Fruit fly (Drosophila melanogaster) whole organism, embryonic: ENCODE data around the gene mRpL13.
A peak's percentile ranks its signal among the peaks of the same experiment; 100 is the strongest.

Experiments used
- Bdp1 ChIP-seq: fragments of 200-800 bp; sonication (Bioruptor generic); optimal IDR thresholded peaks from 3 replicates; lab custom pipeline; 2016; ENCODE audit warnings: missing biosample characterization, missing genetic modification characterization
- Bgb ChIP-seq: fragments of 200-800 bp; sonication (Bioruptor generic); IDR thresholded peaks from 2 replicates; pipeline ENCODE4 v1.3.6; 2022; ENCODE audit warnings: missing biosample characterization, missing genetic modification characterization; ENCODE audit not compliant: partially characterized antibody
- CG10147 ChIP-seq: fragments of 200-800 bp; sonication (Bioruptor generic); optimal IDR thresholded peaks from 2 replicates; lab custom pipeline; 2019; ENCODE audit warnings: missing biosample characterization, mild to moderate bottlenecking, missing genetic modification characterization, moderate library complexity
- CG10209 ChIP-seq: fragments of 200-800 bp; sonication (Bioruptor generic); optimal IDR thresholded peaks from 3 replicates; lab custom pipeline; 2017; ENCODE audit warnings: missing biosample characterization, mild to moderate bottlenecking, missing genetic modification characterization, missing genetic modification reagents
- CG11085 ChIP-seq: fragments of 200-800 bp; sonication (Bioruptor generic); IDR thresholded peaks from 2 replicates; pipeline ENCODE4 v1.3.6; 2022; ENCODE audit warnings: missing biosample characterization, missing genetic modification characterization
- CG11247 ChIP-seq: fragments of 200-800 bp; sonication (Bioruptor generic); IDR thresholded peaks from 2 replicates; pipeline ENCODE4 v1.3.6; 2022; ENCODE audit warnings: missing biosample characterization, missing genetic modification characterization
- CG12236 ChIP-seq: fragments of 200-800 bp; sonication (Bioruptor generic); optimal IDR thresholded peaks from 2 replicates; lab custom pipeline; 2016; ENCODE audit warnings: missing biosample characterization, missing genetic modification characterization
- CG1603 ChIP-seq: fragments of 200-800 bp; sonication (Bioruptor generic); optimal IDR thresholded peaks from 2 replicates; lab custom pipeline; 2019; ENCODE audit warnings: missing biosample characterization, mild to moderate bottlenecking, missing genetic modification characterization, moderate library complexity
- CG18011 ChIP-seq: fragments of 200-800 bp; sonication (Bioruptor generic); optimal IDR thresholded peaks from 2 replicates; lab custom pipeline; 2017; ENCODE audit warnings: missing biosample characterization, missing genetic modification characterization, mild to moderate bottlenecking, moderate library complexity, missing genotype
- CG18476 ChIP-seq: fragments of 200-800 bp; sonication (Bioruptor generic); optimal IDR thresholded peaks from 2 replicates; lab custom pipeline; 2016; ENCODE audit warnings: missing biosample characterization, mild to moderate bottlenecking, missing genetic modification characterization
- CG2202 ChIP-seq: fragments of 200-800 bp; sonication (Bioruptor generic); optimal IDR thresholded peaks from 2 replicates; lab custom pipeline; 2018; ENCODE audit warnings: missing biosample characterization, mild to moderate bottlenecking, missing genetic modification characterization
- CG31441 ChIP-seq: fragments of 200-800 bp; sonication (Bioruptor generic); IDR thresholded peaks from 2 replicates; pipeline ENCODE4 v1.3.6; 2022; ENCODE audit warnings: missing biosample characterization, missing genetic modification characterization
- CG4424 ChIP-seq: fragments of 200-800 bp; sonication (Bioruptor generic); optimal IDR thresholded peaks from 3 replicates; lab custom pipeline; 2016; ENCODE audit warnings: missing biosample characterization, missing genetic modification characterization
- CG5180 ChIP-seq: fragments of 200-800 bp; sonication (Bioruptor generic); optimal IDR thresholded peaks from 3 replicates; lab custom pipeline; 2017; ENCODE audit warnings: missing biosample characterization, missing genetic modification characterization, mild to moderate bottlenecking, moderate library complexity, missing genetic modification reagents
- CG6175 ChIP-seq: fragments of 200-800 bp; sonication (Bioruptor generic); IDR thresholded peaks from 3 replicates; pipeline ENCODE4 v1.3.6; 2022; ENCODE audit warnings: missing biosample characterization, missing genetic modification characterization
- CG6791 ChIP-seq: fragments of 200-800 bp; sonication (Bioruptor generic); IDR thresholded peaks from 3 replicates; pipeline ENCODE4 v1.3.6; 2022; ENCODE audit warnings: missing biosample characterization, missing genetic modification characterization; ENCODE audit not compliant: partially characterized antibody
- CG7372 ChIP-seq: fragments of 200-800 bp; sonication (Bioruptor generic); IDR thresholded peaks from 2 replicates; pipeline ENCODE4 v1.3.6; 2022; ENCODE audit warnings: missing biosample characterization, missing genetic modification characterization
- CG7928 ChIP-seq: fragments of 200-800 bp; sonication (Bioruptor generic); optimal IDR thresholded peaks from 2 replicates; lab custom pipeline; 2017; ENCODE audit warnings: missing biosample characterization, mild to moderate bottlenecking, missing genetic modification characterization
- CG8089 ChIP-seq: fragments of 200-800 bp; sonication (Bioruptor generic); optimal IDR thresholded peaks from 3 replicates; lab custom pipeline; 2016; ENCODE audit warnings: missing biosample characterization, missing genetic modification characterization
- D19B ChIP-seq: fragments of 200-800 bp; sonication (Bioruptor generic); optimal IDR thresholded peaks from 2 replicates; lab custom pipeline; 2017; ENCODE audit warnings: missing biosample characterization, mild to moderate bottlenecking, missing genetic modification characterization
- Dll ChIP-seq: fragments of 200-800 bp; sonication (Bioruptor generic); IDR thresholded peaks from 4 replicates; pipeline ENCODE4 v1.3.6; 2022; ENCODE audit warnings: missing biosample characterization, missing genetic modification characterization; ENCODE audit not compliant: partially characterized antibody
- Hsf ChIP-seq: fragments of 200-800 bp; sonication (Bioruptor generic); optimal IDR thresholded peaks from 3 replicates; lab custom pipeline; 2016; ENCODE audit warnings: missing biosample characterization, missing genetic modification characterization
- Kr ChIP-seq: fragments of 200-800 bp; sonication (Bioruptor generic); optimal IDR thresholded peaks from 2 replicates; lab custom pipeline; 2017; ENCODE audit warnings: missing biosample characterization, mild to moderate bottlenecking, missing genetic modification characterization
- Meics ChIP-seq: fragments of 200-800 bp; sonication (Bioruptor generic); optimal IDR thresholded peaks from 2 replicates; lab custom pipeline; 2017; ENCODE audit warnings: missing biosample characterization, mild to moderate bottlenecking, missing genetic modification characterization
- Mes4 ChIP-seq: fragments of 200-800 bp; sonication (Bioruptor generic); optimal IDR thresholded peaks from 2 replicates; lab custom pipeline; 2016; ENCODE audit warnings: missing biosample characterization, missing genetic modification characterization
- NC2β ChIP-seq: fragments of 200-800 bp; sonication (Bioruptor generic); optimal IDR thresholded peaks from 2 replicates; lab custom pipeline; 2016; ENCODE audit warnings: missing biosample characterization, missing genetic modification characterization
- Oaz ChIP-seq: fragments of 200-800 bp; sonication (Bioruptor generic); IDR thresholded peaks from 2 replicates; pipeline ENCODE4 v1.3.6; 2022; ENCODE audit warnings: missing biosample characterization, missing genetic modification characterization
- Six4 ChIP-seq: fragments of 200-800 bp; sonication (Bioruptor generic); optimal IDR thresholded peaks from 2 replicates; lab custom pipeline; 2016; ENCODE audit warnings: missing biosample characterization, missing genetic modification characterization
- Sox102F ChIP-seq: fragments of 200-800 bp; sonication (Bioruptor generic); optimal IDR thresholded peaks from 2 replicates; lab custom pipeline; 2018; ENCODE audit warnings: missing biosample characterization, mild to moderate bottlenecking, missing genetic modification characterization, moderate library complexity
- Vsx1 ChIP-seq: fragments of 200-800 bp; sonication (Bioruptor generic); optimal IDR thresholded peaks from 2 replicates; lab custom pipeline; 2017; ENCODE audit warnings: missing biosample characterization, mild to moderate bottlenecking, missing genetic modification characterization, missing genetic modification reagents
- ara ChIP-seq: fragments of 200-800 bp; sonication (Bioruptor generic); IDR thresholded peaks from 2 replicates; pipeline ENCODE4 v1.3.6; 2022; ENCODE audit warnings: missing biosample characterization, missing genetic modification characterization
- bowl ChIP-seq: fragments of 200-800 bp; sonication (Bioruptor generic); IDR thresholded peaks from 2 replicates; pipeline ENCODE4 v1.3.6; 2022; ENCODE audit warnings: missing biosample characterization, missing genetic modification characterization
- cad ChIP-seq: fragments of >200 bp; optimal IDR thresholded peaks from 2 replicates; lab custom pipeline; 2017; ENCODE audit warnings: missing biosample characterization, missing genetic modification characterization
- crol ChIP-seq: fragments of 200-800 bp; sonication (Bioruptor generic); IDR thresholded peaks from 2 replicates; pipeline ENCODE4 v1.3.6; 2022; ENCODE audit warnings: missing biosample characterization, missing genetic modification characterization
- dimm ChIP-seq: fragments of 200-800 bp; sonication (Bioruptor generic); IDR thresholded peaks from 2 replicates; pipeline ENCODE4 v1.3.6; 2022; ENCODE audit warnings: missing biosample characterization, missing genetic modification characterization
- dmrt99B ChIP-seq: fragments of 200-800 bp; sonication (Bioruptor generic); optimal IDR thresholded peaks from 2 replicates; lab custom pipeline; 2018; ENCODE audit warnings: missing biosample characterization, mild to moderate bottlenecking, missing genetic modification characterization, moderate library complexity
- fd96Cb ChIP-seq: fragments of 200-800 bp; sonication (Bioruptor generic); optimal IDR thresholded peaks from 2 replicates; lab custom pipeline; 2018; ENCODE audit warnings: missing biosample characterization, mild to moderate bottlenecking, missing genetic modification characterization, moderate library complexity
- gsb ChIP-seq: fragments of 200-800 bp; sonication (Bioruptor generic); IDR thresholded peaks from 2 replicates; pipeline ENCODE4 v1.3.6; 2022; ENCODE audit warnings: missing biosample characterization, missing genetic modification characterization
- jumu ChIP-seq: fragments of 200-800 bp; sonication (Bioruptor generic); optimal IDR thresholded peaks from 3 replicates; lab custom pipeline; 2016; ENCODE audit warnings: missing biosample characterization, missing genetic modification characterization
- pum ChIP-seq: fragments of 200-800 bp; sonication (Bioruptor generic); optimal IDR thresholded peaks from 2 replicates; lab custom pipeline; 2016; ENCODE audit warnings: missing biosample characterization, missing genetic modification characterization
- ro ChIP-seq: fragments of 200-800 bp; sonication (Bioruptor generic); IDR thresholded peaks from 2 replicates; pipeline ENCODE4 v1.3.6; 2022; ENCODE audit warnings: missing biosample characterization, missing genetic modification characterization
- salm ChIP-seq: fragments of 200-800 bp; sonication (Bioruptor generic); optimal IDR thresholded peaks from 2 replicates; lab custom pipeline; 2018; ENCODE audit warnings: missing biosample characterization, mild to moderate bottlenecking, missing genetic modification characterization
- seq ChIP-seq: fragments of 200-800 bp; sonication (Bioruptor generic); IDR thresholded peaks from 2 replicates; pipeline ENCODE4 v1.3.6; 2022; ENCODE audit warnings: missing biosample characterization, missing genetic modification characterization
- sna ChIP-seq: fragments of 200-800 bp; sonication (Bioruptor generic); IDR thresholded peaks from 2 replicates; pipeline ENCODE4 v1.3.6; 2022; ENCODE audit warnings: missing biosample characterization, missing genetic modification characterization; ENCODE audit not compliant: partially characterized antibody
- so ChIP-seq: fragments of 200-800 bp; sonication (Bioruptor generic); IDR thresholded peaks from 3 replicates; pipeline ENCODE4 v1.3.6; 2022; ENCODE audit warnings: missing biosample characterization, missing genetic modification characterization
- sob ChIP-seq: fragments of 200-800 bp; sonication (Bioruptor generic); IDR thresholded peaks from 2 replicates; pipeline ENCODE4 v1.3.6; 2022; ENCODE audit warnings: missing biosample characterization, missing genetic modification characterization
- tll ChIP-seq, 2 experiments: fragments of 200-800 bp in 1 of 2; fragments of >200 bp in 1 of 2; sonication (Bioruptor generic) in 1 of 2; optimal IDR thresholded peaks; 2 replicates each; lab custom pipeline; 2017 to 2019; ENCODE audit warnings: missing biosample characterization in 2 of 2, missing genetic modification characterization in 2 of 2, mild to moderate bottlenecking in 1 of 2, moderate library complexity in 1 of 2
- ttk ChIP-seq: fragments of 200-800 bp; sonication (Bioruptor generic); IDR thresholded peaks from 2 replicates; pipeline ENCODE4 v2.1.2; 2022; ENCODE audit warnings: missing biosample characterization, missing genetic modification characterization
- z ChIP-seq: fragments of 200-800 bp; sonication (Bioruptor generic); IDR thresholded peaks from 3 replicates; pipeline ENCODE4 v1.3.6; 2022; ENCODE audit warnings: missing biosample characterization, missing genetic modification characterization
- zfh1 ChIP-seq: fragments of 200-800 bp; sonication (Bioruptor generic); IDR thresholded peaks from 3 replicates; pipeline ENCODE4 v1.3.6; 2022; ENCODE audit warnings: missing biosample characterization, missing genetic modification characterization

mRpL13 gene

dm6 chr2L:18858661-18859532 is at the start of gene mRpL13, which contains the start of gene CG10602 (continued):
- peak; percentile 39; the same call in 1 of the 2 replicates for TF ChIP-seq Bgb (GFP tag; lab: Robert Waterston, UW)
- TF ChIP-seq CG1603 (tag; lab: Kevin White, UChicago), result peak; percentile 81
- TF ChIP-seq CG8089 (GFP tag; lab: Kevin White, UChicago), result no peak
- no peak for TF ChIP-seq fd96Cb (tag; lab: Kevin White, UChicago)
- TF ChIP-seq sob (GFP tag; lab: Robert Waterston, UW), result peak; percentile 49; the same call in 1 of the 2 replicates
- no peak for TF ChIP-seq CG31441 (GFP tag; lab: Robert Waterston, UW)
- no peak for TF ChIP-seq CG10147
- TF ChIP-seq bowl (GFP tag; lab: Robert Waterston, UW), result no peak
- no peak for TF ChIP-seq D19B (GFP tag; lab: Kevin White, UChicago)
- TF ChIP-seq CG11085 (GFP tag; lab: Robert Waterston, UW), result no peak
- no peak for TF ChIP-seq CG7928 (GFP tag; lab: Kevin White, UChicago)
- TF ChIP-seq so (GFP tag; lab: Robert Waterston, UW), result no peak
- peak; percentile 40 for TF ChIP-seq Bdp1 (GFP tag; lab: Kevin White, UChicago)
- no peak for TF ChIP-seq CG7372 (GFP tag; lab: Robert Waterston, UW)
- TF ChIP-seq Kr, result no peak
- no peak; the same call in 2 of the 3 replicates for TF ChIP-seq CG6791 (GFP tag; lab: Robert Waterston, UW)
- TF ChIP-seq CG18011, result no peak
- TF ChIP-seq Mes4 (GFP tag; lab: Kevin White, UChicago), result no peak
- no peak for TF ChIP-seq Vsx1 (GFP tag; lab: Kevin White, UChicago)
- TF ChIP-seq CG6175 (GFP tag; lab: Robert Waterston, UW), result no peak
- no peak for TF ChIP-seq ara (GFP tag; lab: Robert Waterston, UW)
- no peak for TF ChIP-seq CG5180 (GFP tag; lab: Kevin White, UChicago)
- no peak for TF ChIP-seq cad (GFP tag; lab: Kevin White, UChicago)
- TF ChIP-seq NC2β, result peak; percentile 38
- TF ChIP-seq Dll (GFP tag; lab: Robert Waterston, UW), result no peak
- TF ChIP-seq seq (GFP tag; lab: Robert Waterston, UW), result no peak
- TF ChIP-seq CG2202 (tag; lab: Kevin White, UChicago), result no peak
- TF ChIP-seq Hsf (GFP tag; lab: Kevin White, UChicago), result no peak
- TF ChIP-seq CG12236, result no peak
- no peak for TF ChIP-seq crol (GFP tag; lab: Robert Waterston, UW)
- TF ChIP-seq dimm, result no peak
- peak; percentile 27 for TF ChIP-seq CG4424 (GFP tag; lab: Kevin White, UChicago)
- no peak for TF ChIP-seq salm
- TF ChIP-seq pum (GFP tag; lab: Kevin White, UChicago), result no peak
- no peak for TF ChIP-seq CG10209
- no peak for TF ChIP-seq dmrt99B (tag; lab: Kevin White, UChicago)
- TF ChIP-seq Sox102F (GFP tag; lab: Kevin White, UChicago), result no peak
- no peak for TF ChIP-seq zfh1 (GFP tag; lab: Robert Waterston, UW)
- TF ChIP-seq jumu, result peak; percentile 8
- TF ChIP-seq tll (GFP tag; optimal IDR thresholded peaks at IDR 0.05; lab: Kevin White, UChicago), result no peak
- no peak for TF ChIP-seq CG11247 (GFP tag; lab: Robert Waterston, UW)
- TF ChIP-seq z (GFP tag; lab: Robert Waterston, UW), result peak; percentile 15; the same call in 1 of the 3 replicates
- TF ChIP-seq gsb (GFP tag; lab: Robert Waterston, UW), result no peak
- TF ChIP-seq CG18476 (GFP tag; lab: Kevin White, UChicago), result no peak
- no peak for TF ChIP-seq ttk (GFP tag; lab: Robert Waterston, UW)
- TF ChIP-seq Six4 (GFP tag; lab: Kevin White, UChicago), result peak; percentile 1
- no peak for TF ChIP-seq Oaz (GFP tag; lab: Robert Waterston, UW)
- TF ChIP-seq Meics (GFP tag; lab: Kevin White, UChicago), result no peak
- no peak for TF ChIP-seq sna (GFP tag; lab: Robert Waterston, UW)
- no peak for TF ChIP-seq ro
